Worm (Caenorhabditis elegans): Measurements from ENCODE around the gene pat-3.

pat-3 gene

ce11 chrIII:3952058-3952457, 38.1 kb upstream of the pat-3 start:
- TF ChIP-seq med-1 (GFP tag; optimal IDR thresholded peaks at IDR 0.05; ENCODE audit: insufficient read depth) = no peak
- TF ChIP-seq klf-2 (GFP tag; conservative IDR thresholded peaks at IDR 0.05) = no peak
- TF ChIP-seq flt-1 (GFP tag; IDR thresholded peaks at IDR 0.05) = no peak
- TF ChIP-seq tab-1 (GFP tag; IDR thresholded peaks at IDR 0.05) = no peak
- TF ChIP-seq T22C8.4 (GFP tag; IDR thresholded peaks at IDR 0.05) = no peak
- no peak for TF ChIP-seq ztf-29 (GFP tag; IDR thresholded peaks at IDR 0.05)
- TF ChIP-seq cog-1 (tag; optimal IDR thresholded peaks at IDR 0.05) = no peak
- TF ChIP-seq ztf-23 (GFP tag; IDR thresholded peaks at IDR 0.05) = no peak
- no peak for TF ChIP-seq ref-1 (GFP tag; conservative IDR thresholded peaks at IDR 0.05)

DNA sequence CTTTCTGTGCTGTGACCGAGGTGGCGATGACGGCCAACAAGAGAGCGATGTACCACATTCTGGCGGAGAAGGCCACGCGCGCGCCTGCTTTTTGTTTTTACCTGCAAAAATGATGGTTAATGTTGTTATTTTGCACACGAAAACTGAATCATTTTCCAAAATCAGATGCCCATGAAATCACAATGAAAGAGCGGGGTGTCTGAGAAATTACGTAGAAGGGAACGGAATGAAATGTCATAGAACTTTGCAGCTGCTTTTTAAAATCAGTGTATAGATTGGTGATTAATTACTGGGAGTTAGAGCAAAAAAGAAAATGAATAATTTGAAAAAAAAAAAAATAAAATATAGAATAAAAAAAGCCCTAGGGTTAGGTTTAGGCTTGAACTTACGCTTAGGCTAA, 21.9 kb upstream of the pat-3 start, which contains the start of gene npl-10:
Gene npl-10, minus strand, starts transcription at position 101 of the 400 bp plus-strand sequence.
- no peak for TF ChIP-seq ztf-29 (GFP tag; IDR thresholded peaks at IDR 0.05)

ce11 chrIII:3931423-3931822, 17.5 kb upstream of the pat-3 start, which contains the start of gene F37A8.2:
Gene F37A8.2 (minus strand): TSS chrIII:3931523.
- TF ChIP-seq ztf-29 (GFP tag; IDR thresholded peaks at IDR 0.05) (no peak), cog-1 (tag; optimal IDR thresholded peaks at IDR 0.05) (no peak), ref-1 (GFP tag; conservative IDR thresholded peaks at IDR 0.05) (no peak), flt-1 (GFP tag; IDR thresholded peaks at IDR 0.05) (no peak), med-1 (GFP tag; optimal IDR thresholded peaks at IDR 0.05; ENCODE audit: insufficient read depth) (no peak), tab-1 (GFP tag; IDR thresholded peaks at IDR 0.05) (no peak), klf-2 (GFP tag; conservative IDR thresholded peaks at IDR 0.05) (no peak), T22C8.4 (GFP tag; IDR thresholded peaks at IDR 0.05) (no peak), ztf-23 (GFP tag; IDR thresholded peaks at IDR 0.05) (no peak)

DNA sequence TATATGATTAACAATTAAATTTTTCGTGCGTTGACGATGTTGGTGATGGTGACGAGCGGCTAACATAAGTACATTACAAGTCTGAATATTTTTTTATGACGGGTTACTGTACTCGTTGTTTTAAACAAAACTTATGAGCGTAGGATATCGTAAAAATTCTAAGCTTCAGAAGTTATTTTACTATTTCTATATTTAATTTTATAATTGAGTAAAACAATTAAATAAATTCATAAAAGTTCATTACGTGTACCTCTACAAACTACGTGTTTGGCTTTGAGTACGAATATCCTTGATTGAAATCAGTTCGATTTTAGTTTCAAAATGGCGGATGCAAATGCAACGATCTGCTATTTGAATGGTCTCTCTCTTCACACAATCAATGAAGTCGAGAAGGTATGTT, 14.2 kb upstream of the pat-3 start, which contains the start of gene F37A8.1:
Gene F37A8.1, plus strand, starts transcription at position 301 of the 400 bp plus-strand sequence.
- no peak for TF ChIP-seq klf-2 (GFP tag; conservative IDR thresholded peaks at IDR 0.05)
- no peak for TF ChIP-seq ref-1 (GFP tag; conservative IDR thresholded peaks at IDR 0.05)

DNA sequence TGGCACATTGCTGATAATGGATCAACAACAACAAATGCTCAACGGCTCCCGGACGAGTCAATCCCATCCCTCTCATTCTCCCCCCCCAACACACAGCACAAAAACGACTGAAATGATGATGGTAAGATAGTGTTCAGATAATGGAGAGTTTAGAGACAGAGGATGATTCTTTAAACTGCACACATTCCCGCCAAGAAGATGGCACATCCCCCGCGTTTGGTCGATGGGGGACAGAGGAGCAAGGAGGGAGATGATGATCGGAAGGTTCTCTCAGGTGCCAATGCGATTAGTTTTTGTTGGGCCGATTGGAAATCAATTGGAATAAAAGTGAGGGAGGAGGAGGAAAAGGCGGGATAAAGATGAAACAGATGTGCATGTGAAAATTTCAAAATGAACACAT, 13.5 kb upstream of the pat-3 start:
- TF ChIP-seq ztf-23 (GFP tag; IDR thresholded peaks at IDR 0.05) (no peak), tab-1 (GFP tag; IDR thresholded peaks at IDR 0.05) (no peak), med-1 (GFP tag; optimal IDR thresholded peaks at IDR 0.05; ENCODE audit: insufficient read depth) (no peak), ztf-29 (GFP tag; IDR thresholded peaks at IDR 0.05) (no peak), ref-1 (GFP tag; conservative IDR thresholded peaks at IDR 0.05) (no peak), klf-2 (GFP tag; conservative IDR thresholded peaks at IDR 0.05) (no peak), flt-1 (GFP tag; IDR thresholded peaks at IDR 0.05) (no peak), T22C8.4 (GFP tag; IDR thresholded peaks at IDR 0.05) (no peak), cog-1 (tag; optimal IDR thresholded peaks at IDR 0.05) (no peak)

ce11 chrIII:3926801-3927200, 12.9 kb upstream of the pat-3 start:
- TF ChIP-seq tab-1 (GFP tag; IDR thresholded peaks at IDR 0.05) (no peak), cog-1 (tag; optimal IDR thresholded peaks at IDR 0.05) (no peak), ztf-23 (GFP tag; IDR thresholded peaks at IDR 0.05) (no peak), ztf-29 (GFP tag; IDR thresholded peaks at IDR 0.05) (no peak), flt-1 (GFP tag; IDR thresholded peaks at IDR 0.05) (no peak), T22C8.4 (GFP tag; IDR thresholded peaks at IDR 0.05) (no peak), ref-1 (GFP tag; conservative IDR thresholded peaks at IDR 0.05) (no peak), klf-2 (GFP tag; conservative IDR thresholded peaks at IDR 0.05) (no peak), med-1 (GFP tag; optimal IDR thresholded peaks at IDR 0.05; ENCODE audit: insufficient read depth) (no peak)

DNA sequence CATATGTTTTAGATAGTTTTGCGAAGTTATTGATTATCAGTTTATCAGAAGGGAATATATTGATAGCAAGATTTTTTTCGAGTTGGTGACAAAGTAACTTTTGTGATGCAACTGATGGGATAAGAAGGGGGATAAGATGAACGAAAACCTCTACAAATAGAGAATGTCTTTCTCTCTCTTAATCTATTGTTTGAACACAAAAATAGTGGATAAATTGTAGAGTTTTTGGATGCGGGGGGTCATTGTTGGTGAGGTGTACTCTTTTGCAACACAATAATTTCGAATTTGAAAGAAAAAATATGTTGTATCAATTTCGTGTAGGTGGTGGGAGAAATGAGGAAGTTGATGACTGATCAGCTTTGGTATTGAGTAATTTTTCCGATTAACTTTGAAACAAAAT, 12.2 kb upstream of the pat-3 start, which contains the start of gene ZK1058.9:
Gene ZK1058.9, minus strand, starts transcription at position 101 of the 400 bp plus-strand sequence.
- TF ChIP-seq cog-1 (tag; optimal IDR thresholded peaks at IDR 0.05) = no peak
- no peak for TF ChIP-seq flt-1 (GFP tag; IDR thresholded peaks at IDR 0.05)
- TF ChIP-seq med-1 (GFP tag; optimal IDR thresholded peaks at IDR 0.05; ENCODE audit: insufficient read depth) = no peak
- TF ChIP-seq ref-1 (GFP tag; conservative IDR thresholded peaks at IDR 0.05) = no peak
- TF ChIP-seq T22C8.4 (GFP tag; IDR thresholded peaks at IDR 0.05) = no peak
- TF ChIP-seq klf-2 (GFP tag; conservative IDR thresholded peaks at IDR 0.05) = no peak
- TF ChIP-seq ztf-23 (GFP tag; IDR thresholded peaks at IDR 0.05) = no peak
- TF ChIP-seq tab-1 (GFP tag; IDR thresholded peaks at IDR 0.05) = no peak
- no peak for TF ChIP-seq ztf-29 (GFP tag; IDR thresholded peaks at IDR 0.05)

ce11 chrIII:3921646-3922328, 7.8 kb upstream of the pat-3 start, which contains the start of the genes metl-6 and nit-1:
Gene metl-6 (minus strand): TSS chrIII:3921711.
Gene nit-1 (plus strand): TSS chrIII:3922207.
- no peak for TF ChIP-seq T22C8.4 (GFP tag; IDR thresholded peaks at IDR 0.05)
- no peak for TF ChIP-seq ztf-23 (GFP tag; IDR thresholded peaks at IDR 0.05)
- no peak for TF ChIP-seq flt-1 (GFP tag; IDR thresholded peaks at IDR 0.05)
- TF ChIP-seq ztf-29 (GFP tag; IDR thresholded peaks at IDR 0.05) = no peak
- no peak for TF ChIP-seq tab-1 (GFP tag; IDR thresholded peaks at IDR 0.05)

ce11 chrIII:3918569-3918968, 4.6 kb upstream of the pat-3 start, which contains the start of gene ZK1058.3:
Gene ZK1058.3 (plus strand): TSS chrIII:3918869.
- TF ChIP-seq med-1 (GFP tag; optimal IDR thresholded peaks at IDR 0.05; ENCODE audit: insufficient read depth) (no peak), klf-2 (GFP tag; conservative IDR thresholded peaks at IDR 0.05) (no peak), ztf-29 (GFP tag; IDR thresholded peaks at IDR 0.05) (no peak), ref-1 (GFP tag; conservative IDR thresholded peaks at IDR 0.05) (no peak), T22C8.4 (GFP tag; IDR thresholded peaks at IDR 0.05) (no peak), ztf-23 (GFP tag; IDR thresholded peaks at IDR 0.05) (no peak), tab-1 (GFP tag; IDR thresholded peaks at IDR 0.05) (no peak), cog-1 (tag; optimal IDR thresholded peaks at IDR 0.05) (no peak), flt-1 (GFP tag; IDR thresholded peaks at IDR 0.05) (no peak)

DNA sequence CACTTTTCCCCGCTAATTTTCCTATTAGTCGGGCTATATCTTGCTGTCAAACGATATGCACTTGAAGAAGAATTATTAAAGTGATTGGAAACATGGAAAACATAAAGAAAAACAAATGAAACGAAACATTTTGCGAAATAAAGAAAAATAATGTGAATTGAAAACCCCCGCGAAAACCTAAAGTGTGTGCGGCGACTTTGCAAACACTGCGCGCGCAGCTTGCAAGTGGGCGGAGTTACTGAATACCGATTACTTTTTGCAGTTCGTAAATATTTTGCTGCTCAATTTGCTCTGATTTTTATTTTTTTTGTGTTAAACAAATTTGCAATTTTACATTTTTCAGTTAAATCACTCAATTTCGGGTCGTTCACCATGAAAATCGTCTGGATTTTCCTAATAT, 2.7 kb upstream of the pat-3 start, which contains the start of gene ccdc-47:
Gene ccdc-47, plus strand, starts transcription at position 344 of the 400 bp plus-strand sequence.
- TF ChIP-seq flt-1 (GFP tag; IDR thresholded peaks at IDR 0.05) (peak; percentile 93), T22C8.4 (GFP tag; IDR thresholded peaks at IDR 0.05) (peak; percentile 66), ztf-29 (GFP tag; IDR thresholded peaks at IDR 0.05) (no peak), tab-1 (GFP tag; IDR thresholded peaks at IDR 0.05) (peak; percentile 88), klf-2 (GFP tag; conservative IDR thresholded peaks at IDR 0.05) (peak; percentile 77), med-1 (GFP tag; optimal IDR thresholded peaks at IDR 0.05; ENCODE audit: insufficient read depth) (peak; percentile 95), cog-1 (tag; optimal IDR thresholded peaks at IDR 0.05) (peak; percentile 72), ztf-23 (GFP tag; IDR thresholded peaks at IDR 0.05) (peak; percentile 89), ref-1 (GFP tag; conservative IDR thresholded peaks at IDR 0.05) (0 out of 2 replicates have a peak, but pooled peaks have one; percentile 22)

Data from whole organism, midembryonic.